Worm (Caenorhabditis elegans) whole organism, L3 larva: Measurements from ENCODE around the gene R31.2.

ENCODE experiments used
- R02D3.7 ChIP-seq: fragments of 150-350 bp; optimal IDR thresholded peaks from 2 replicates; lab custom pipeline; 2014; ENCODE audit warnings: missing biosample characterization, missing genetic modification characterization
- ZK546.5 ChIP-seq: sonication (generic microtip); optimal IDR thresholded peaks from 2 replicates; lab custom pipeline; 2017; ENCODE audit warnings: missing biosample characterization, missing genetic modification characterization
- ama-1 ChIP-seq: fragments of 150-350 bp; optimal IDR thresholded peaks from 2 replicates; lab custom pipeline; 2018
- ceh-16 ChIP-seq: sonication (generic microtip); optimal IDR thresholded peaks from 2 replicates; lab custom pipeline; 2017; ENCODE audit warnings: missing biosample characterization, missing genetic modification characterization
- ceh-28 ChIP-seq: fragments of 150-350 bp; optimal IDR thresholded peaks from 2 replicates; lab custom pipeline; 2014; ENCODE audit warnings: missing biosample characterization, missing genetic modification reagents, missing genetic modification characterization
- ceh-82 ChIP-seq: fragments of 150-350 bp; optimal IDR thresholded peaks from 2 replicates; lab custom pipeline; 2014; ENCODE audit warnings: missing biosample characterization, missing genetic modification characterization
- ceh-9 ChIP-seq: sonication (generic microtip); optimal IDR thresholded peaks from 2 replicates; lab custom pipeline; 2018; ENCODE audit warnings: missing biosample characterization, missing genetic modification characterization
- daf-12 ChIP-seq: fragments of 150-350 bp; optimal IDR thresholded peaks from 2 replicates; lab custom pipeline; 2014; ENCODE audit warnings: missing biosample characterization, missing genetic modification reagents, missing genetic modification characterization
- egl-27 ChIP-seq: sonication (generic microtip); optimal IDR thresholded peaks from 4 replicates; lab custom pipeline; 2017; ENCODE audit warnings: missing biosample characterization, missing genetic modification reagents, missing genetic modification characterization
- egl-5 ChIP-seq: fragments of 150-350 bp; optimal IDR thresholded peaks from 2 replicates; lab custom pipeline; 2017; ENCODE audit warnings: missing biosample characterization, missing genetic modification reagents, missing genetic modification characterization, inconsistent platforms
- elt-1 ChIP-seq: fragments of 150-350 bp; optimal IDR thresholded peaks from 2 replicates; lab custom pipeline; 2014; ENCODE audit warnings: missing biosample characterization, missing genetic modification characterization
- elt-2 ChIP-seq: sonication (generic microtip); optimal IDR thresholded peaks from 2 replicates; lab custom pipeline; 2016; ENCODE audit warnings: missing genetic modification reagents, mild to moderate bottlenecking, missing genetic modification characterization, missing compliant biosample characterization
- elt-3 ChIP-seq, 3 experiments: fragments of 150-350 bp in 1 of 3; sonication (generic microtip) in 2 of 3; optimal IDR thresholded peaks; 2 replicates in 2 of 3; 4 replicates in 1 of 3; lab custom pipeline; 2014 to 2017; ENCODE audit warnings: missing biosample characterization in 3 of 3, missing genetic modification characterization in 3 of 3
- fkh-10 ChIP-seq: sonication (generic microtip); optimal IDR thresholded peaks from 2 replicates; lab custom pipeline; 2017; ENCODE audit warnings: missing biosample characterization, missing genetic modification reagents, missing genetic modification characterization
- fkh-2 ChIP-seq: fragments of 150-350 bp; optimal IDR thresholded peaks from 2 replicates; lab custom pipeline; 2014; ENCODE audit warnings: missing biosample characterization, missing genetic modification reagents, missing genetic modification characterization
- fos-1 ChIP-seq: fragments of 150-350 bp; optimal IDR thresholded peaks from 2 replicates; lab custom pipeline; 2014; ENCODE audit warnings: missing biosample characterization, missing genetic modification characterization
- hmg-11 ChIP-seq: sonication (generic microtip); optimal IDR thresholded peaks from 2 replicates; lab custom pipeline; 2016; ENCODE audit warnings: missing genetic modification characterization, missing compliant biosample characterization
- jun-1 ChIP-seq: fragments of 150-350 bp; optimal IDR thresholded peaks from 2 replicates; lab custom pipeline; 2014; ENCODE audit warnings: missing biosample characterization, missing genetic modification reagents, missing genetic modification characterization
- lin-15B ChIP-seq: fragments of 150-350 bp; optimal IDR thresholded peaks from 2 replicates; lab custom pipeline; 2014; ENCODE audit warnings: missing biosample characterization, missing genetic modification characterization
- lin-39 ChIP-seq: fragments of 150-350 bp; optimal IDR thresholded peaks from 2 replicates; lab custom pipeline; 2018; ENCODE audit warnings: missing biosample characterization, missing genetic modification reagents, missing genetic modification characterization
- lsy-12 ChIP-seq: sonication (generic microtip); optimal IDR thresholded peaks from 2 replicates; lab custom pipeline; 2016; ENCODE audit warnings: mild to moderate bottlenecking, missing genetic modification characterization, missing compliant biosample characterization
- mdl-1 ChIP-seq: fragments of 150-350 bp; optimal IDR thresholded peaks from 2 replicates; lab custom pipeline; 2014; ENCODE audit warnings: missing biosample characterization, missing genetic modification characterization
- mml-1 ChIP-seq: fragments of 150-350 bp; sonication (generic microtip); optimal IDR thresholded peaks from 3 replicates; lab custom pipeline; 2014; ENCODE audit warnings: missing biosample characterization, missing genetic modification characterization
- nfya-1 ChIP-seq: sonication (generic microtip); optimal IDR thresholded peaks from 2 replicates; lab custom pipeline; 2017; ENCODE audit warnings: missing genetic modification characterization, mild to moderate bottlenecking, missing compliant biosample characterization, antibody characterized with exemption, moderate library complexity; ENCODE audit not compliant: insufficient read depth
- nhr-11 ChIP-seq: fragments of 150-350 bp; optimal IDR thresholded peaks from 2 replicates; lab custom pipeline; 2014; ENCODE audit warnings: missing biosample characterization, missing genetic modification characterization
- nhr-12 ChIP-seq: fragments of 150-350 bp; optimal IDR thresholded peaks from 2 replicates; lab custom pipeline; 2014; ENCODE audit warnings: missing biosample characterization, missing genetic modification characterization
- nhr-23 ChIP-seq: fragments of 150-350 bp; optimal IDR thresholded peaks from 2 replicates; lab custom pipeline; 2014; ENCODE audit warnings: missing biosample characterization, missing genetic modification reagents, missing genetic modification characterization
- nhr-237 ChIP-seq: fragments of 150-350 bp; optimal IDR thresholded peaks from 2 replicates; lab custom pipeline; 2014; ENCODE audit warnings: missing biosample characterization, missing genetic modification characterization
- nhr-28 ChIP-seq: fragments of 150-350 bp; optimal IDR thresholded peaks from 2 replicates; lab custom pipeline; 2014; ENCODE audit warnings: missing biosample characterization, missing genetic modification characterization
- nhr-43 ChIP-seq: sonication (generic microtip); optimal IDR thresholded peaks from 2 replicates; lab custom pipeline; 2016; ENCODE audit warnings: mild to moderate bottlenecking, missing genetic modification characterization, missing compliant biosample characterization; ENCODE audit not compliant: poor library complexity, severe bottlenecking
- nhr-67 ChIP-seq: fragments of 150-350 bp; optimal IDR thresholded peaks from 2 replicates; lab custom pipeline; 2014; ENCODE audit warnings: missing biosample characterization, missing genetic modification characterization
- nhr-76 ChIP-seq: fragments of 150-350 bp; sonication (generic microtip); optimal IDR thresholded peaks from 5 replicates; lab custom pipeline; 2014; ENCODE audit warnings: missing biosample characterization, missing genetic modification characterization
- nhr-77 ChIP-seq: fragments of 150-350 bp; optimal IDR thresholded peaks from 2 replicates; lab custom pipeline; 2014; ENCODE audit warnings: missing biosample characterization, missing genetic modification characterization
- pha-4 ChIP-seq: fragments of 150-350 bp; optimal IDR thresholded peaks from 2 replicates; lab custom pipeline; 2014; ENCODE audit warnings: missing biosample characterization, missing genetic modification reagents, missing genetic modification characterization
- pqm-1 ChIP-seq: fragments of 150-350 bp; optimal IDR thresholded peaks from 2 replicates; lab custom pipeline; 2017; ENCODE audit warnings: missing biosample characterization, missing genetic modification characterization, inconsistent platforms
- skn-1 ChIP-seq: fragments of 150-350 bp; optimal IDR thresholded peaks from 2 replicates; lab custom pipeline; 2014; ENCODE audit warnings: missing biosample characterization, missing genetic modification characterization
- snpc-4 ChIP-seq: fragments of 150-350 bp; optimal IDR thresholded peaks from 2 replicates; lab custom pipeline; 2014; ENCODE audit warnings: missing biosample characterization, missing genetic modification characterization
- tbx-2 ChIP-seq: sonication (generic microtip); optimal IDR thresholded peaks from 2 replicates; lab custom pipeline; 2016; ENCODE audit warnings: mild to moderate bottlenecking, missing genetic modification characterization, missing compliant biosample characterization
- unc-39 ChIP-seq: sonication (generic microtip); optimal IDR thresholded peaks from 4 replicates; lab custom pipeline; 2017; ENCODE audit warnings: missing biosample characterization, missing genetic modification characterization
- unc-62 ChIP-seq: fragments of 150-350 bp; sonication (generic microtip); optimal IDR thresholded peaks from 4 replicates; lab custom pipeline; 2014; ENCODE audit warnings: missing biosample characterization, missing genetic modification reagents, missing genetic modification characterization
- zag-1 ChIP-seq: fragments of 150-350 bp; optimal IDR thresholded peaks from 2 replicates; lab custom pipeline; 2014; ENCODE audit warnings: missing biosample characterization, missing genetic modification characterization
- ztf-11 ChIP-seq: fragments of 150-350 bp; optimal IDR thresholded peaks from 2 replicates; lab custom pipeline; 2014; ENCODE audit warnings: missing biosample characterization, missing genetic modification characterization
- ztf-4 ChIP-seq: fragments of 150-350 bp; optimal IDR thresholded peaks from 2 replicates; lab custom pipeline; 2014; ENCODE audit warnings: missing biosample characterization, missing genetic modification characterization

The R31.2 gene

DNA sequence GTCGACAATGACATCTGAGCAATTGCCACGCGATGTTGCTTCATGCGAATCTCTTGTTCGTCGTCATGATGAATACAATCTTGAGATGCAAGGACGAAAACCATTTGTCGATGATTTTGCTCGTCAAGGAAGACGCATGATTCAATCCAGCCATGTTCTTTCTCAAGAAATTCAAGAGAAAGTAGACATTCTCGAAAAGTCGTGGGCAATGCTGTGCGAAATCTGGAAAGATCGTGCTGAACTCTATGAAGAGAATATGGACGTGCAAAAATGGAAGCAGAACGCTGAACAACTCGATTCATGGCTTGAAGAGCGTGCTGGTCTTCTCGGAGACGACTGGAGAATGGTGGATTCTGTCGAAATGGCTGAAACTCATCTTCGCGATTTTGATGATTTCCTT lies 4.1 kb upstream of the R31.2 start:
- TF ChIP-seq tbx-2 (tag; lab: Kevin White, UChicago) (no peak), fkh-2 (tag; lab: Kevin White, UChicago) (no peak), mml-1 (tag; lab: Kevin White, UChicago) (no peak), unc-62 (GFP tag; lab: Kevin White, UChicago) (no peak), nhr-67 (tag; lab: Kevin White, UChicago) (no peak)

DNA sequence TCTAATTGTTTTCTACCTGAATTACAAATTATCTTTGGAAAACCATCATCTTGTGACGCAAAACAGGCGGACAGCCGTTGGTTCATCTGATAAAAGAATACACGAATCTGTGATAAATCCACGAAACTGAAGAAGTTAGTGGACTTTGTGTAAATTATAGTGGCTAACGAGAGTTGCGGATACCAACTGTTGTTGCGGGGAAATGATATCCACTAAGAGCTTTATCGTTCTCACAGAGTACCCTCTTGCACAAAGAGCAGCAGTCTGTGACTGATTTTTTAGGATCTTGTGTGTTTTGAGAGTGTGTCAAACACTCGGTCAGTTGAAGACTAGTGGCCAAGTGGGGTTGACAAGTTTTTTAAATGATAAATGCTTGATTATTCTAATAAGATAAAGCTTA lies 2.3 kb downstream of the R31.2 start:
- TF ChIP-seq ama-1 (no peak), nhr-237 (tag; lab: Kevin White, UChicago) (no peak), jun-1 (tag; lab: Kevin White, UChicago) (no peak), lin-39 (tag; lab: Kevin White, UChicago) (no peak), elt-1 (no peak), zag-1 (tag; lab: Kevin White, UChicago) (no peak), nhr-67 (tag; lab: Kevin White, UChicago) (no peak), tbx-2 (tag; lab: Kevin White, UChicago) (no peak)

DNA sequence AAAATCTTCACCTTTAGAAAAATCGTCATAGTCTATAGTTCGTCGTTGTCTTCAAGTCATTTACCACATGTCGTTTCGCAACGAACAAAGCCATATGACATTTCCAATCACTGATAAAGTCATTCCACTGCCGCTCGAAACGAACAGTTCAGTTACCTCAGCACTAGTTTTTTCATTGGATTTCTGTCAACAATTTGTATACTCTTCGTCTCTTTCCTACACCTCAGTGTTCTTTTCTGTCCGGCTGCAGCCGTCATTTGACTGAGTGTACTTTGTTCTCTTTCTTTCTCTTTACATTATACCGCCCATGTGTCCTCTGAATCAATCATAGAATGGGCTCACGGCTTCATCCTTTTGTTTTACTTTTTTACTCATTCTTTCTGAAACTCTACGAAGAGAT lies 3.9 kb downstream of the R31.2 start:
- no peak for TF ChIP-seq ZK546.5
- TF ChIP-seq jun-1 (tag; lab: Kevin White, UChicago), result peak; percentile 16
- no peak for TF ChIP-seq ceh-9 (tag; lab: Kevin White, UChicago)
- TF ChIP-seq elt-1, result no peak
- peak; percentile 59 for TF ChIP-seq lin-39 (tag; lab: Kevin White, UChicago)
- peak; percentile 75 for TF ChIP-seq ama-1
- peak; percentile 84 for TF ChIP-seq elt-2
- peak; percentile 88 for TF ChIP-seq pha-4 (tag; lab: Kevin White, UChicago)
- TF ChIP-seq tbx-2 (tag; lab: Kevin White, UChicago), result no peak
- no peak for TF ChIP-seq egl-5 (tag; lab: Kevin White, UChicago)
- peak; percentile 2 for TF ChIP-seq ceh-28 (tag; lab: Kevin White, UChicago)
- TF ChIP-seq nhr-12, result no peak
- no peak for TF ChIP-seq nhr-11 (tag; lab: Kevin White, UChicago)
- no peak for TF ChIP-seq R02D3.7 (tag; lab: Kevin White, UChicago)
- TF ChIP-seq ceh-16 (tag; lab: Kevin White, UChicago), result no peak
- peak; percentile 40 for TF ChIP-seq nfya-1
- TF ChIP-seq elt-3 (tag; optimal IDR thresholded peaks at IDR 0.05; lab: Kevin White, UChicago), result no peak
- TF ChIP-seq mml-1 (tag; lab: Kevin White, UChicago), result no peak
- TF ChIP-seq mdl-1 (tag; lab: Kevin White, UChicago), result no peak
- no peak for TF ChIP-seq nhr-77 (tag; lab: Kevin White, UChicago)
- TF ChIP-seq snpc-4 (tag; lab: Kevin White, UChicago), result peak; percentile 75
- TF ChIP-seq nhr-67 (tag; lab: Kevin White, UChicago), result no peak
- no peak for TF ChIP-seq nhr-76 (tag; lab: Kevin White, UChicago)
- TF ChIP-seq fkh-2 (tag; lab: Kevin White, UChicago), result no peak
- no peak for TF ChIP-seq egl-27
- TF ChIP-seq skn-1 (tag; lab: Kevin White, UChicago), result no peak
- peak; percentile 8 for TF ChIP-seq hmg-11
- no peak for TF ChIP-seq ztf-4 (tag; lab: Kevin White, UChicago)
- no peak for TF ChIP-seq nhr-23
- TF ChIP-seq nhr-237 (tag; lab: Kevin White, UChicago), result no peak
- no peak for TF ChIP-seq lin-15B (tag; lab: Kevin White, UChicago)
- TF ChIP-seq fos-1 (tag; lab: Kevin White, UChicago), result no peak
- TF ChIP-seq pqm-1 (tag; lab: Kevin White, UChicago), result peak; percentile 34

- TF ChIP-seq pqm-1 (tag; lab: Kevin White, UChicago), result peak; percentile 4
- TF ChIP-seq ztf-11, result no peak
- no peak for TF ChIP-seq ceh-9 (tag; lab: Kevin White, UChicago)
- no peak for TF ChIP-seq fkh-2 (tag; lab: Kevin White, UChicago)
- TF ChIP-seq elt-1, result no peak
- no peak for TF ChIP-seq fos-1 (tag; lab: Kevin White, UChicago)
- TF ChIP-seq elt-3 (tag; optimal IDR thresholded peaks at IDR 0.05; lab: Kevin White, UChicago), result no peak
- no peak for TF ChIP-seq snpc-4 (tag; lab: Kevin White, UChicago)
- no peak for TF ChIP-seq ceh-82 (tag; lab: Kevin White, UChicago)
- no peak for TF ChIP-seq ztf-4 (tag; lab: Kevin White, UChicago)
- no peak for TF ChIP-seq unc-62 (GFP tag; lab: Kevin White, UChicago)
- TF ChIP-seq ama-1, result peak; percentile 61
- TF ChIP-seq nhr-28, result no peak
- no peak for TF ChIP-seq unc-39
- peak; percentile 7 for TF ChIP-seq jun-1 (tag; lab: Kevin White, UChicago)
- TF ChIP-seq egl-27, result no peak
- TF ChIP-seq elt-2, result peak; percentile 59
- TF ChIP-seq nhr-77 (tag; lab: Kevin White, UChicago), result no peak
- TF ChIP-seq mml-1 (tag; lab: Kevin White, UChicago), result peak; percentile 63
- peak; percentile 39 for TF ChIP-seq nfya-1
- TF ChIP-seq ZK546.5, result no peak
- TF ChIP-seq mdl-1 (tag; lab: Kevin White, UChicago), result no peak
- TF ChIP-seq fkh-10 (GFP tag; lab: Kevin White, UChicago), result no peak
- no peak for TF ChIP-seq lsy-12 (tag; lab: Kevin White, UChicago)
- no peak for TF ChIP-seq nhr-43 (tag; lab: Kevin White, UChicago)
- no peak for TF ChIP-seq daf-12 (tag; lab: Kevin White, UChicago)
- no peak for TF ChIP-seq skn-1 (tag; lab: Kevin White, UChicago)
Observed at ce11 chrV:11921689-11922517, 4.5 kb downstream of the R31.2 start.
